Worm (Caenorhabditis elegans) whole organism, midembryonic: ENCODE results near the gene mdt-10.
A peak's percentile ranks its signal among the peaks of the same experiment; 100 is the strongest.

Source experiments
- T22C8.4 ChIP-seq: fragments of 200-800 bp; sonication (Bioruptor generic); IDR thresholded peaks from 2 replicates; pipeline ENCODE4 v1.3.6; 2022; ENCODE audit warnings: missing genetic modification characterization, missing compliant biosample characterization
- cog-1 ChIP-seq: sonication (generic microtip); optimal IDR thresholded peaks from 2 replicates; lab custom pipeline; 2016; ENCODE audit warnings: missing genetic modification characterization, missing compliant biosample characterization
- flt-1 ChIP-seq: fragments of 200-800 bp; sonication (Bioruptor generic); IDR thresholded peaks from 2 replicates; pipeline ENCODE4 v1.3.6; 2022; ENCODE audit warnings: missing genetic modification characterization, missing compliant biosample characterization
- klf-2 ChIP-seq: fragments of 200-800 bp; sonication (Bioruptor generic); conservative IDR thresholded peaks from 2 replicates; pipeline ENCODE4 v1.3.6; 2022; ENCODE audit warnings: missing genetic modification reagents, missing genetic modification characterization, missing compliant biosample characterization
- tab-1 ChIP-seq: fragments of 200-800 bp; sonication (Bioruptor generic); IDR thresholded peaks from 2 replicates; pipeline ENCODE4 v1.3.6; 2022; ENCODE audit warnings: missing genetic modification characterization, missing compliant biosample characterization
- ztf-23 ChIP-seq: fragments of 200-800 bp; sonication (Bioruptor generic); IDR thresholded peaks from 2 replicates; pipeline ENCODE4 v1.3.6; 2022; ENCODE audit warnings: missing genetic modification reagents, missing genetic modification characterization, missing compliant biosample characterization
- ztf-29 ChIP-seq: fragments of 200-800 bp; sonication (Bioruptor generic); IDR thresholded peaks from 2 replicates; pipeline ENCODE4 v1.3.6; 2022; ENCODE audit warnings: missing genetic modification reagents, missing genetic modification characterization, missing compliant biosample characterization

- TF ChIP-seq tab-1 (0 out of 2 replicates have a peak, but pooled peaks have one; percentile 32), ztf-29 (GFP tag; lab: Robert Waterston, UW) (no peak), ztf-23 (GFP tag; lab: Robert Waterston, UW) (no peak), T22C8.4 (GFP tag; lab: Robert Waterston, UW) (no peak), cog-1 (tag; lab: Kevin White, UChicago) (peak; percentile 57), flt-1 (GFP tag; lab: Robert Waterston, UW) (no peak), klf-2 (GFP tag; lab: Robert Waterston, UW) (no peak)
Measured at ce11 chrII:7814215-7814614, 40.6 kb downstream of the mdt-10 start.
